Worm (Caenorhabditis elegans) whole organism, L1 larva: ENCODE measurements around the gene F40D4.13.

Experiments
- C04F5.9 ChIP-seq: sonication (generic microtip); optimal IDR thresholded peaks from 2 replicates; lab custom pipeline; 2016; ENCODE audit warnings: missing genetic modification characterization, missing compliant biosample characterization
- F16B12.6 ChIP-seq: fragments of 150-350 bp; optimal IDR thresholded peaks from 2 replicates; lab custom pipeline; 2014; ENCODE audit warnings: missing biosample characterization, missing genetic modification characterization
- aha-1 ChIP-seq: fragments of 150-350 bp; optimal IDR thresholded peaks from 2 replicates; lab custom pipeline; 2014; ENCODE audit warnings: missing biosample characterization, missing genetic modification characterization
- ceh-8 ChIP-seq: fragments of 200-800 bp; sonication (Bioruptor generic); optimal IDR thresholded peaks from 2 replicates; lab custom pipeline; 2018; ENCODE audit warnings: mild to moderate bottlenecking, missing genetic modification characterization, moderate library complexity, missing compliant biosample characterization
- ceh-82 ChIP-seq, 3 experiments: fragments of 150-350 bp in 1 of 3; sonication (generic microtip) in 2 of 3; optimal IDR thresholded peaks; 2 replicates each; lab custom pipeline; 2014 to 2017; ENCODE audit warnings: missing biosample characterization in 3 of 3, missing genetic modification characterization in 3 of 3
- ceh-88 ChIP-seq: fragments of 200-800 bp; sonication (Bioruptor generic); IDR thresholded peaks from 2 replicates; pipeline ENCODE4 v1.3.6; 2022; ENCODE audit warnings: missing genetic modification characterization, missing compliant biosample characterization
- ceh-90 ChIP-seq: sonication (generic microtip); optimal IDR thresholded peaks from 2 replicates; lab custom pipeline; 2016; ENCODE audit warnings: missing genetic modification characterization, missing compliant biosample characterization
- ces-1 ChIP-seq: fragments of 150-350 bp; optimal IDR thresholded peaks from 2 replicates; lab custom pipeline; 2014; ENCODE audit warnings: missing biosample characterization, missing genetic modification reagents, missing genetic modification characterization
- dsc-1 ChIP-seq: sonication (generic microtip); optimal IDR thresholded peaks from 2 replicates; lab custom pipeline; 2016; ENCODE audit warnings: mild to moderate bottlenecking, missing genetic modification characterization, missing compliant biosample characterization
- efl-3 ChIP-seq: fragments of 200-800 bp; sonication (Bioruptor generic); optimal IDR thresholded peaks from 2 replicates; lab custom pipeline; 2018; ENCODE audit warnings: mild to moderate bottlenecking, missing genetic modification characterization, missing compliant biosample characterization
- egl-27 ChIP-seq, 2 experiments: fragments of 150-350 bp in 1 of 2; sonication (generic microtip); optimal IDR thresholded peaks; 3 replicates each; lab custom pipeline; 2017 to 2018; ENCODE audit warnings: missing biosample characterization in 2 of 2, missing genetic modification characterization in 2 of 2, missing genetic modification reagents in 2 of 2
- elt-2 ChIP-seq: sonication (generic microtip); optimal IDR thresholded peaks from 2 replicates; lab custom pipeline; 2016; ENCODE audit warnings: missing genetic modification characterization, mild to moderate bottlenecking, inconsistent platforms, missing compliant biosample characterization, missing genetic modification reagents
- hpl-2 ChIP-seq: fragments of 150-350 bp; optimal IDR thresholded peaks from 2 replicates; lab custom pipeline; 2014; ENCODE audit warnings: missing biosample characterization, missing genetic modification reagents, missing genetic modification characterization
- lin-13 ChIP-seq: fragments of 150-350 bp; optimal IDR thresholded peaks from 2 replicates; lab custom pipeline; 2014; ENCODE audit warnings: missing biosample characterization, missing genetic modification reagents, missing genetic modification characterization
- lin-15B ChIP-seq: fragments of 150-350 bp; sonication (generic microtip); optimal IDR thresholded peaks from 3 replicates; lab custom pipeline; 2014; ENCODE audit warnings: missing biosample characterization, missing genetic modification characterization
- lin-39 ChIP-seq: fragments of 150-350 bp; optimal IDR thresholded peaks from 2 replicates; lab custom pipeline; 2014; ENCODE audit warnings: missing biosample characterization, missing genetic modification reagents, missing genetic modification characterization
- lir-3 ChIP-seq: sonication (generic microtip); optimal IDR thresholded peaks from 2 replicates; lab custom pipeline; 2016; ENCODE audit warnings: mild to moderate bottlenecking, missing genetic modification characterization, moderate library complexity, missing compliant biosample characterization; ENCODE audit not compliant: poor library complexity
- lsy-2 ChIP-seq, 2 experiments: fragments of 150-350 bp; optimal IDR thresholded peaks; 2 replicates each; lab custom pipeline; 2014; ENCODE audit warnings: missing biosample characterization in 2 of 2, missing genetic modification characterization in 2 of 2
- mab-9 ChIP-seq: fragments of 200-800 bp; sonication (Bioruptor generic); IDR thresholded peaks from 2 replicates; pipeline ENCODE4 v1.3.6; 2022; ENCODE audit warnings: missing genetic modification reagents, missing genetic modification characterization, missing compliant biosample characterization
- mdl-1 ChIP-seq, 2 experiments: fragments of 150-350 bp; optimal IDR thresholded peaks; 2 replicates each; lab custom pipeline; 2014 to 2017; ENCODE audit warnings: missing biosample characterization in 2 of 2, missing genetic modification characterization in 2 of 2, inconsistent platforms in 1 of 2
- mef-2 ChIP-seq: fragments of 150-350 bp; optimal IDR thresholded peaks from 2 replicates; lab custom pipeline; 2014; ENCODE audit warnings: missing biosample characterization, missing genetic modification characterization
- nhr-19 ChIP-seq: fragments of 200-800 bp; sonication (Bioruptor generic); conservative IDR thresholded peaks from 2 replicates; pipeline ENCODE4 v1.3.6; 2022; ENCODE audit warnings: missing genetic modification characterization, missing compliant biosample characterization
- nhr-237 ChIP-seq: fragments of 150-350 bp; optimal IDR thresholded peaks from 2 replicates; lab custom pipeline; 2014; ENCODE audit warnings: missing biosample characterization, missing genetic modification characterization
- nhr-47 ChIP-seq: sonication (generic microtip); optimal IDR thresholded peaks from 2 replicates; lab custom pipeline; 2016; ENCODE audit warnings: mild to moderate bottlenecking, missing genetic modification characterization, moderate library complexity, missing compliant biosample characterization
- pag-3 ChIP-seq: sonication (generic microtip); optimal IDR thresholded peaks from 2 replicates; lab custom pipeline; 2017; ENCODE audit warnings: missing genetic modification characterization, mild to moderate bottlenecking, missing compliant biosample characterization, antibody characterized with exemption, borderline replicate concordance; ENCODE audit not compliant: insufficient read depth
- skn-1 ChIP-seq: fragments of 150-350 bp; optimal IDR thresholded peaks from 2 replicates; lab custom pipeline; 2014; ENCODE audit warnings: missing biosample characterization, missing genetic modification characterization
- snpc-4 ChIP-seq: fragments of 150-350 bp; optimal IDR thresholded peaks from 2 replicates; lab custom pipeline; 2014; ENCODE audit warnings: missing biosample characterization, missing genetic modification characterization
- snu-23 ChIP-seq: sonication (generic microtip); optimal IDR thresholded peaks from 2 replicates; lab custom pipeline; 2016; ENCODE audit warnings: missing genetic modification characterization, missing compliant biosample characterization
- swsn-7 ChIP-seq: sonication (generic microtip); optimal IDR thresholded peaks from 2 replicates; lab custom pipeline; 2016; ENCODE audit warnings: missing genetic modification characterization, missing compliant biosample characterization
- tbx-2 ChIP-seq: sonication (generic microtip); optimal IDR thresholded peaks from 2 replicates; lab custom pipeline; 2016; ENCODE audit warnings: missing genetic modification characterization, missing compliant biosample characterization
- unc-30 ChIP-seq: sonication (generic microtip); optimal IDR thresholded peaks from 2 replicates; lab custom pipeline; 2017; ENCODE audit warnings: missing biosample characterization, missing genetic modification characterization
- unc-62 ChIP-seq: fragments of 150-350 bp; optimal IDR thresholded peaks from 2 replicates; lab custom pipeline; 2014; ENCODE audit warnings: missing biosample characterization, missing genetic modification reagents, missing genetic modification characterization
- unc-86 ChIP-seq: sonication (generic microtip); optimal IDR thresholded peaks from 2 replicates; lab custom pipeline; 2016; ENCODE audit warnings: missing genetic modification characterization, missing compliant biosample characterization
- xbp-1 ChIP-seq: sonication (generic microtip); optimal IDR thresholded peaks from 2 replicates; lab custom pipeline; 2016; ENCODE audit warnings: missing genetic modification characterization, missing compliant biosample characterization
- zag-1 ChIP-seq: fragments of 150-350 bp; optimal IDR thresholded peaks from 2 replicates; lab custom pipeline; 2014; ENCODE audit warnings: missing biosample characterization, missing genetic modification characterization
- zip-4 ChIP-seq: fragments of 200-800 bp; sonication (Bioruptor generic); optimal IDR thresholded peaks from 2 replicates; lab custom pipeline; 2018; ENCODE audit warnings: mild to moderate bottlenecking, missing genetic modification characterization, moderate library complexity, missing compliant biosample characterization
- ztf-11 ChIP-seq, 2 experiments: sonication (generic microtip); optimal IDR thresholded peaks; 2 replicates each; lab custom pipeline; 2016 to 2017; ENCODE audit warnings: missing genetic modification characterization in 2 of 2, missing biosample characterization in 1 of 2, missing compliant biosample characterization in 1 of 2
- ztf-4 ChIP-seq: fragments of 150-350 bp; optimal IDR thresholded peaks from 2 replicates; lab custom pipeline; 2014; ENCODE audit warnings: missing biosample characterization, missing genetic modification characterization

F40D4.13 gene

ce11 chrV:17173738-17174137 lies 16.7 kb upstream of the F40D4.13 start, which contains the start of gene srbc-25 (continued):
- TF ChIP-seq snpc-4 (tag; lab: Kevin White, UChicago): no peak

- TF ChIP-seq aha-1 (tag; lab: Kevin White, UChicago) (no peak), nhr-237 (tag; lab: Kevin White, UChicago) (no peak), nhr-19 (GFP tag; lab: Robert Waterston, UW) (no peak), mab-9 (no peak), ceh-82 (tag; optimal IDR thresholded peaks at IDR 0.05; lab: Kevin White, UChicago) (no peak), elt-2 (tag; lab: Kevin White, UChicago) (no peak), unc-86 (tag; lab: Kevin White, UChicago) (no peak), swsn-7 (tag; lab: Kevin White, UChicago) (no peak), ztf-11 (tag; optimal IDR thresholded peaks at IDR 0.05; lab: Kevin White, UChicago) (no peak), nhr-47 (tag; lab: Kevin White, UChicago) (no peak), dsc-1 (tag; lab: Kevin White, UChicago) (no peak), unc-30 (tag; lab: Kevin White, UChicago) (no peak), lin-13 (GFP tag; lab: Kevin White, UChicago) (no peak), lir-3 (tag; lab: Kevin White, UChicago) (no peak), lsy-2 (tag; optimal IDR thresholded peaks at IDR 0.05; lab: Kevin White, UChicago) (no peak), C04F5.9 (tag; lab: Kevin White, UChicago) (no peak), egl-27 (tag; optimal IDR thresholded peaks at IDR 0.05; lab: Kevin White, UChicago) (no peak)
These were observed 14.5 kb upstream of the F40D4.13 start, which contains the start of gene srbc-26 for ce11 chrV:17171551-17171950. TSS of gene srbc-26 (plus strand) at chrV:17171851.

DNA sequence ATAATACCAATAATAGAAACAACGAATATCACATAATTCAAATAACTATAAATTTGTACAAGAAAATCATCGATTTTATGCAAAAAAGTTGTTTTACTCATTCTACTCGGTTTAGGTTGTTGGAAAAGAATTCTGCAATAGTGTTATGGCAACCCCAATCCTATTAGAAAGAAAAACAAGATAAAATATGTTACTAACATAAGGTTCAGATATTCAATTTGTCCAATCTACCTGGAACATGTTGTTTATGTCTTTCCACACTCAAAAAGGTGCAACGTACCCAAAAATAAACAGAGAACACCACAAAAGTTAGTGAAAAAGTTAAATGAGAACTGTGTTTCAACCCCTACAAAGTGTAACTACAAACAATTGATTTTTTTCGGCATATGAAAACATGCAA lies 13.8 kb upstream of the F40D4.13 start, which contains the start of gene srw-51:
srw-51 (minus strand) TSS at position 101 of the 400 bp plus-strand sequence.
- TF ChIP-seq elt-2 (tag; lab: Kevin White, UChicago): no peak
- TF ChIP-seq ztf-4 (tag; lab: Kevin White, UChicago): no peak
- no peak for TF ChIP-seq egl-27 (tag; optimal IDR thresholded peaks at IDR 0.05; lab: Kevin White, UChicago)
- no peak for TF ChIP-seq C04F5.9 (tag; lab: Kevin White, UChicago)
- TF ChIP-seq mef-2: no peak
- TF ChIP-seq nhr-237 (tag; lab: Kevin White, UChicago): no peak
- no peak for TF ChIP-seq lin-39 (tag; lab: Kevin White, UChicago)
- TF ChIP-seq tbx-2 (tag; lab: Kevin White, UChicago): no peak
- TF ChIP-seq skn-1: no peak
- no peak for TF ChIP-seq xbp-1 (tag; lab: Kevin White, UChicago)
- no peak for TF ChIP-seq snu-23 (GFP tag; lab: Kevin White, UChicago)
- TF ChIP-seq ces-1: no peak
- no peak for TF ChIP-seq ceh-90 (tag; lab: Kevin White, UChicago)
- TF ChIP-seq hpl-2: no peak
- no peak for TF ChIP-seq unc-86 (tag; lab: Kevin White, UChicago)
- TF ChIP-seq zag-1 (tag; lab: Kevin White, UChicago): no peak
- TF ChIP-seq, all 84 proteins: peak for 0

- no peak for TF ChIP-seq C04F5.9 (tag; lab: Kevin White, UChicago)
- no peak for TF ChIP-seq mef-2
- TF ChIP-seq nhr-19 (GFP tag; lab: Robert Waterston, UW): no peak
- no peak for TF ChIP-seq lin-13 (GFP tag; lab: Kevin White, UChicago)
- TF ChIP-seq zip-4: no peak
- no peak for TF ChIP-seq unc-62 (GFP tag; lab: Kevin White, UChicago)
- no peak for TF ChIP-seq pag-3 (tag; lab: Kevin White, UChicago)
- TF ChIP-seq ceh-88: no peak
- no peak for TF ChIP-seq swsn-7 (tag; lab: Kevin White, UChicago)
- no peak for TF ChIP-seq ceh-8 (GFP tag; lab: Kevin White, UChicago)
- no peak for TF ChIP-seq efl-3 (GFP tag; lab: Kevin White, UChicago)
- TF ChIP-seq nhr-47 (tag; lab: Kevin White, UChicago): no peak
- no peak for TF ChIP-seq lin-15B (tag; lab: Kevin White, UChicago)
- TF ChIP-seq mdl-1 (tag; optimal IDR thresholded peaks at IDR 0.05; lab: Kevin White, UChicago): no peak
- no peak for TF ChIP-seq F16B12.6 (tag; lab: Kevin White, UChicago)
- no peak for TF ChIP-seq elt-2 (tag; lab: Kevin White, UChicago)
These were observed 10.4 kb upstream of the F40D4.13 start, which contains the start of gene srz-66 for ce11 chrV:17167457-17167856. TSS of gene srz-66 (minus strand) at chrV:17167557.
